Comparison of ENCODE assay signal across 2 fruit fly cellular contexts in the genomic region with DNA sequence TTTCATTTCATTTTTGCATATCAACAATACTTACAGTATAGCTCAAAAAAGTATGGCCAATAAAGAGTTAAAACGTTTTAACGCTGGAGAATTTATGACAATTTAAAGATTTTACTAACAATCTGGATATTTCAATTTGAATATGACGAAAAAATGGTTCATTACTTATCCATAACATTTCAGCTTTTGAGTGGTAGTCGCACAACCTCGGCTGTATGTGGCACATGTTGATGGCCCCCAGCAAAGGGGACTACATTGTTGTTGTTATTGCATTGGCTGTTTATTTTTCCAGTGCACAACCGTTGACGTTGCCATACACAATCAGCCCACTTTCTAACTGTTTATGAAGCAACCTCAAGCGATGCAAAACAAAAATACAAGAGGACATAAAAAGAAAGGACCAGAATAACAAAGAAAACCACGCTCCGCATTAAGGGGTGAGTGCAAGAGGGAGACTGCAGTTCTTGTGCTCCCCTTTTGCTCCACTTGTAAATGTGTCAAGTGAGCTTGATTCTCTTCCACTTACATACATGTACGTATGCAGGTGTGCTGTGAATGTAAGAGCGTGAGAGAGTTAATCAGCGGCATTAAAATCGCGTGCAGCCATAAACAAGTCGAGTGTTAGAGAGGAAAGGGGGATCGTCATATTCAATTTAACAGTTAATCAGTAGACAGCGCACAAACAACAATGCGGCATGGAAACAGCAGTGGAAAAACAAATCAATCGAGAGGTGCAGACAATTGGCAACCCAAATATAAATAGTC.
TF ChIP-seq lines count a peak whose summit lies in the region.

No protein-coding gene starts in this region.

TF ChIP-seq in whole organism, embryonic, 481 proteins besides CTCF, POLR2A, EP300 and RAD21 (continued from another document and continues in another):
- TF ChIP-seq Atf6 (GFP tag; IDR thresholded peaks at IDR 0.05; lab: Robert Waterston, UW), result peak; percentile 69
- no peak for TF ChIP-seq CG13624 (GFP tag; optimal IDR thresholded peaks at IDR 0.05; lab: Kevin White, UChicago)
- 0 out of 2 replicates have a peak, but pooled peaks have one; percentile 13 for TF ChIP-seq CG4360 (GFP tag; IDR thresholded peaks at IDR 0.05; lab: Robert Waterston, UW)
- peak; percentile 16 for TF ChIP-seq Bteb2 (GFP tag; optimal IDR thresholded peaks at IDR 0.05; lab: Kevin White, UChicago)
- peak; percentile 34 for TF ChIP-seq Ssrp (tag; optimal IDR thresholded peaks at IDR 0.05; lab: Kevin White, UChicago)
- TF ChIP-seq Dip2 (GFP tag; IDR thresholded peaks at IDR 0.05; lab: Robert Waterston, UW), result no peak
- peak; percentile 51 for TF ChIP-seq run (tag; optimal IDR thresholded peaks at IDR 0.05; lab: Kevin White, UChicago)
- TF ChIP-seq CG8089 (GFP tag; optimal IDR thresholded peaks at IDR 0.05; lab: Kevin White, UChicago), result no peak
- peak; percentile 77 for TF ChIP-seq Sox102F (GFP tag; optimal IDR thresholded peaks at IDR 0.05; lab: Kevin White, UChicago)
- TF ChIP-seq CG11695 (GFP tag; IDR thresholded peaks at IDR 0.05; lab: Robert Waterston, UW), result peak; percentile 74; the same call in 2 of the 3 replicates
- peak; percentile 41 for TF ChIP-seq phol (tag; optimal IDR thresholded peaks at IDR 0.05; lab: Kevin White, UChicago)
- peak in 1 of 2 experiments; percentile 47 for TF ChIP-seq dpn (GFP tag; optimal IDR thresholded peaks at IDR 0.05; lab: Kevin White, UChicago)
- no peak for TF ChIP-seq usp (GFP tag; optimal IDR thresholded peaks at IDR 0.05; lab: Kevin White, UChicago)
- no peak for TF ChIP-seq dm (GFP tag; optimal IDR thresholded peaks at IDR 0.05; lab: Kevin White, UChicago)
- TF ChIP-seq pum (GFP tag; optimal IDR thresholded peaks at IDR 0.05; lab: Kevin White, UChicago), result peak; percentile 12
- TF ChIP-seq onecut (GFP tag; IDR thresholded peaks at IDR 0.05; lab: Robert Waterston, UW), result peak; percentile 27; the same call in 1 of the 2 replicates
- TF ChIP-seq CG1647 (GFP tag; optimal IDR thresholded peaks at IDR 0.05; lab: Kevin White, UChicago), result peak; percentile 22
- TF ChIP-seq gcm2 (GFP tag; optimal IDR thresholded peaks at IDR 0.05; lab: Kevin White, UChicago), result no peak
- TF ChIP-seq PHDP (tag; optimal IDR thresholded peaks at IDR 0.05; lab: Kevin White, UChicago), result peak; percentile 52
- peak; percentile 12; the same call in 1 of the 2 replicates for TF ChIP-seq CG3847 (GFP tag; IDR thresholded peaks at IDR 0.05; lab: Robert Waterston, UW)
- peak; percentile 62 for TF ChIP-seq CG7556 (GFP tag; optimal IDR thresholded peaks at IDR 0.05; lab: Kevin White, UChicago)
- no peak for TF ChIP-seq pho (GFP tag; optimal IDR thresholded peaks at IDR 0.05; lab: Kevin White, UChicago)
- peak; percentile 2 for TF ChIP-seq CG1529 (GFP tag; optimal IDR thresholded peaks at IDR 0.05; lab: Kevin White, UChicago)
- TF ChIP-seq ci (GFP tag; IDR thresholded peaks at IDR 0.05; lab: Robert Waterston, UW), result peak; percentile 84
- TF ChIP-seq sug (tag; optimal IDR thresholded peaks at IDR 0.05; lab: Kevin White, UChicago), result peak; percentile 90
- TF ChIP-seq CG33213 (GFP tag; optimal IDR thresholded peaks at IDR 0.05; lab: Kevin White, UChicago), result no peak
- TF ChIP-seq slbo (GFP tag; IDR thresholded peaks at IDR 0.05; lab: Robert Waterston, UW), result peak; percentile 38
- TF ChIP-seq vvl (GFP tag; IDR thresholded peaks at IDR 0.05; lab: Robert Waterston, UW), result peak; percentile 65
- peak; percentile 63; the same call in 1 of the 2 replicates for TF ChIP-seq Xrp1 (GFP tag; IDR thresholded peaks at IDR 0.05; lab: Robert Waterston, UW)
- TF ChIP-seq oc (tag; optimal IDR thresholded peaks at IDR 0.05; lab: Kevin White, UChicago), result peak; percentile 8
- TF ChIP-seq H2.0 (GFP tag; IDR thresholded peaks at IDR 0.05; lab: Robert Waterston, UW), result 0 out of 2 replicates have a peak, but pooled peaks have one; percentile 24
- TF ChIP-seq Hr51 (GFP tag; optimal IDR thresholded peaks at IDR 0.05; lab: Kevin White, UChicago), result peak in 1 of 2 experiments; percentile 75
- peak; percentile 58; the same call in 1 of the 2 replicates for TF ChIP-seq seq (GFP tag; IDR thresholded peaks at IDR 0.05; lab: Robert Waterston, UW)
- peak; percentile 51 for TF ChIP-seq CG4424 (GFP tag; optimal IDR thresholded peaks at IDR 0.05; lab: Kevin White, UChicago)
- TF ChIP-seq CG2120 (GFP tag; optimal IDR thresholded peaks at IDR 0.05; lab: Kevin White, UChicago), result peak; percentile 49
- peak; percentile 54 for TF ChIP-seq CG13424 (tag; optimal IDR thresholded peaks at IDR 0.05; lab: Kevin White, UChicago)
- TF ChIP-seq CG9817 (tag; optimal IDR thresholded peaks at IDR 0.05; lab: Kevin White, UChicago), result peak; percentile 15
- peak; percentile 47 for TF ChIP-seq D19A (tag; optimal IDR thresholded peaks at IDR 0.05; lab: Kevin White, UChicago)
- peak; percentile 4 for TF ChIP-seq tx (GFP tag; optimal IDR thresholded peaks at IDR 0.05; lab: Kevin White, UChicago)
- TF ChIP-seq HLH3B (GFP tag; IDR thresholded peaks at IDR 0.05; lab: Robert Waterston, UW), result peak; percentile 65; the same call in 1 of the 2 replicates
- peak; percentile 63; the same call in 1 of the 2 replicates for TF ChIP-seq esg (GFP tag; conservative IDR thresholded peaks at IDR 0.05; lab: Robert Waterston, UW)
- peak; percentile 50 for TF ChIP-seq org-1 (GFP tag; optimal IDR thresholded peaks at IDR 0.05; lab: Kevin White, UChicago)
- peak; percentile 53; the same call in 1 of the 2 replicates for TF ChIP-seq sisA (GFP tag; IDR thresholded peaks at IDR 0.05; lab: Robert Waterston, UW)
- TF ChIP-seq gsb-n (tag; optimal IDR thresholded peaks at IDR 0.05; lab: Kevin White, UChicago), result peak; percentile 35
- TF ChIP-seq CG12391 (tag; optimal IDR thresholded peaks at IDR 0.05; lab: Kevin White, UChicago), result peak; percentile 52
- peak; percentile 26; the same call in 1 of the 2 replicates for TF ChIP-seq CG1024 (GFP tag; IDR thresholded peaks at IDR 0.05; lab: Robert Waterston, UW)
- TF ChIP-seq Hsf (GFP tag; optimal IDR thresholded peaks at IDR 0.05; lab: Kevin White, UChicago), result peak; percentile 25
- TF ChIP-seq ttk (GFP tag; IDR thresholded peaks at IDR 0.05; lab: Robert Waterston, UW), result peak; percentile 54
- TF ChIP-seq row (GFP tag; IDR thresholded peaks at IDR 0.05; lab: Robert Waterston, UW), result peak; percentile 75
- TF ChIP-seq Fer3 (tag; optimal IDR thresholded peaks at IDR 0.05; lab: Kevin White, UChicago), result peak; percentile 29
- no peak for TF ChIP-seq sens-2 (GFP tag; IDR thresholded peaks at IDR 0.05; lab: Robert Waterston, UW)
- TF ChIP-seq CG17385 (GFP tag; optimal IDR thresholded peaks at IDR 0.05; lab: Kevin White, UChicago), result peak; percentile 11
- TF ChIP-seq CG14441 (GFP tag; IDR thresholded peaks at IDR 0.05; lab: Robert Waterston, UW), result peak; percentile 54
- peak; percentile 68 for TF ChIP-seq lab (GFP tag; optimal IDR thresholded peaks at IDR 0.05; lab: Kevin White, UChicago)
- TF ChIP-seq CG12219 (GFP tag; optimal IDR thresholded peaks at IDR 0.05; lab: Kevin White, UChicago), result peak; percentile 22
- peak; percentile 11 for TF ChIP-seq Hr3 (GFP tag; optimal IDR thresholded peaks at IDR 0.05; lab: Kevin White, UChicago)
- TF ChIP-seq lilli (GFP tag; optimal IDR thresholded peaks at IDR 0.05; lab: Kevin White, UChicago), result peak; percentile 18
- TF ChIP-seq CG6254 (GFP tag; optimal IDR thresholded peaks at IDR 0.05; lab: Kevin White, UChicago), result no peak
- TF ChIP-seq CG17829 (tag; optimal IDR thresholded peaks at IDR 0.05; lab: Kevin White, UChicago), result peak; percentile 2

TF ChIP-seq in whole organism, prepupa, 60 proteins besides CTCF, POLR2A, EP300 and RAD21 (continued from another document):
- TF ChIP-seq CG6808 (GFP tag; optimal IDR thresholded peaks at IDR 0.05; lab: Kevin White, UChicago) (peak; percentile 93), spab (GFP tag; optimal IDR thresholded peaks at IDR 0.05; lab: Kevin White, UChicago) (peak; percentile 93), salr (GFP tag; optimal IDR thresholded peaks at IDR 0.05; lab: Kevin White, UChicago) (peak; percentile 91), Blimp-1 (GFP tag; optimal IDR thresholded peaks at IDR 0.05; lab: Kevin White, UChicago) (peak; percentile 91), CG6854 (GFP tag; optimal IDR thresholded peaks at IDR 0.05; lab: Kevin White, UChicago) (peak; percentile 96), fkh (GFP tag; optimal IDR thresholded peaks at IDR 0.05; lab: Kevin White, UChicago) (no peak), vri (GFP tag; optimal IDR thresholded peaks at IDR 0.05; lab: Kevin White, UChicago) (peak; percentile 89), Hr4 (GFP tag; optimal IDR thresholded peaks at IDR 0.05; lab: Kevin White, UChicago) (peak; percentile 95), fd85E (GFP tag; optimal IDR thresholded peaks at IDR 0.05; lab: Kevin White, UChicago) (peak; percentile 87), CG15336 (GFP tag; IDR thresholded peaks at IDR 0.05; lab: Robert Waterston, UW) (peak; percentile 98), cyc (GFP tag; optimal IDR thresholded peaks at IDR 0.05; lab: Kevin White, UChicago) (peak; percentile 97), Met (GFP tag; optimal IDR thresholded peaks at IDR 0.05; lab: Kevin White, UChicago) (peak; percentile 98), Sox14 (GFP tag; optimal IDR thresholded peaks at IDR 0.05; lab: Kevin White, UChicago) (peak; percentile 98)
TF ChIP-seq in whole organism, prepupa: peak in this region for 58.
